Worm (Caenorhabditis elegans): ENCODE data around the gene srw-6.

Gene srw-6

DNA sequence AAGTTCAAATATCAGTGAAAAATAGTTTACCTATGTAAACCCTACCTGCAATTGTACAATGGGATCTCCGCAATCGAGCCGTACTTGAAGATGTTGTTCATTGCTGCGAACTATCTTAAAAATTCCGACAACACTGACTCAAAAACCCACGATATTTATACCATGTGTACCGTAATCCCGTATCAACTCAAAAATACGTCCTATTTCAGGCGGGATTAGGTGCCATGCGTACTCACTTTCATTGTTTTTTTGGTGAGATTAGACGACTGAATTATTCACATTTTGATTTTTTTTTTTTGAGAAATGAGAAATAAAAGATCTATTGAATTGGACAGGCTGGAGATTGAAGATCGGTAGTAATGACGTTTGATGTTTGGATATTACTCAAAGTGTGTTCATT lies 8.1 kb upstream of the srw-6 start, which contains the start of gene srt-30:
TSS of gene srt-30 (minus strand) at position 101 of the 400 bp plus-strand sequence.
- no peak for TF ChIP-seq unc-62 (GFP tag; optimal IDR thresholded peaks at IDR 0.05)

DNA sequence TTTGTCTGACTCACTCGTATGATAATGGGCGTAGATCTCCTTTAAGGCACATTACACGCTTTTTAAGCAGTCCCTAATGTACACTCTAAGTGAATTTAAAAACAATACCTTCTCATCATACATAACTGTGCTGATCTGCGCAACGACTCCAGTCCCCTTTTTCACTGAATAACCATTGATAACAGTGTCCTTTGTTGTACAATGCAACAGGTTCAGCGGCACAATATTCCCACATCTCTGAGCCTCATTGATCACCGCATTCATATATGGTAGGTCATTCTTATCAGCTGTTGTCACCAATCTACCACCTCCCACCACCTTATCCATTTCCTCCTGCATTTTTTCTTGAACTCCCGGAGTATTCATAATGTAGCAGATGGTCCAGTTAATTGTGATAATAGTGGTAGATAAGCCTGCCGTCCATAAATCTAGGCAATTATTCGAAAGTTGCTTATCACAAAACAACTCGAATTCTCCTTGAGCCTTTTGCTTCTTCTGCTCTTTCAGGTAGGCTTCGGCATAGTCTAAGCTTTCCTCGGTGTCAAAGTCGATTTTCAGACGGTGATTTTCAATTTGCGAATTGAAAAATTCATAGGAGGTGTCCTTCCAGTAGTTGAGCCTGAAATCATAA lies 6.5 kb upstream of the srw-6 start:
- TF ChIP-seq unc-62 (GFP tag; optimal IDR thresholded peaks at IDR 0.05): no peak

DNA sequence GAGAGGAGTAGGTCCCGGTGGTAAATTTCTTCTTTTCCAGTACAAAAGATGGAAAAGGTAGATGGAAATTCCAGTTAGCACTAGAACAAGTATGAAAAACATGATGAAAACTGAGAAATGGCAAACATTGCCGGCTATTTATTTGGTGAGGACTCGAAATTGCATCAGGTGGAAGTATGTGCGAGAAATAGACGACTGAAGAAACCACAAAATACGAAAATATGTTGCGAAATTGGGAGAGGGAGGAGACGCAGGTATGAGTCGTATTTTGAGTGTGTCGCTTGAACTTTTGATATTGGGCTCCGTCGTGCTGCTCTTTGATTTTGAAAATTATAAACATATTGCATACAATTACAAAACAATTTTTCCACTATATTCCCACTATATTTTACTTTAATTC lies 5.1 kb upstream of the srw-6 start, which contains the start of gene cyp-33C8:
TSS of gene cyp-33C8 (minus strand) at position 200 of the 400 bp plus-strand sequence.
- TF ChIP-seq unc-62 (GFP tag; optimal IDR thresholded peaks at IDR 0.05): no peak

ce11 chrV:3805499-3805898 lies 2.9 kb upstream of the srw-6 start, which contains the start of gene R08F11.4:
Gene R08F11.4 (minus strand): TSS chrV:3805527.
- no peak for TF ChIP-seq unc-62 (GFP tag; optimal IDR thresholded peaks at IDR 0.05)

ce11 chrV:3805961-3806360 lies 2.5 kb upstream of the srw-6 start, which contains the start of gene srw-7:
Gene srw-7 (plus strand): TSS chrV:3806261.
- no peak for TF ChIP-seq unc-62 (GFP tag; optimal IDR thresholded peaks at IDR 0.05)

ce11 chrV:3807846-3808245 lies 590 bp upstream of the srw-6 start:
- no peak for TF ChIP-seq unc-62 (GFP tag; optimal IDR thresholded peaks at IDR 0.05)

- TF ChIP-seq unc-62 (GFP tag; optimal IDR thresholded peaks at IDR 0.05): no peak
Observed at ce11 chrV:3810035-3810434, 1.6 kb downstream of the srw-6 start.

DNA sequence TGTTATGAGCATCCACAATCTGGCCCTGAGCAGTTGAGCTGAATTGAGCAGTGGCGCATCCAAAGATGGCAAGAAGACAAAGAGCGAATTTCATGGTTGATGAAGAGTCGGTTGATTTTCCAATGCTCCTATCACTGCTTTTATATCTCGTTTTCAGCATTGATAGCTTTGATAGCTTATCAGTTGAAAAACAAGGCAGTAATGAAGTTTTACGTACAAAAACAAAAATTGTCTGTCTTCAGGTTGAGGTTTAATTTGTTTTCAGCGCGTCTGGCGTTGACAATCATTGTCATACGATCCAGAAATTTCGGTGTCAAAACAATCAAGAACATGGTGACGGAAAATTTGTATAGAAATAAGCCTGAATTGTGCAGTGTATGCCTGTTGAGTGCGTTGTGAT lies 3.1 kb downstream of the srw-6 start, which contains the start of gene scl-13:
TSS of gene scl-13 (minus strand) at position 101 of the 400 bp plus-strand sequence.
- TF ChIP-seq unc-62 (GFP tag; optimal IDR thresholded peaks at IDR 0.05): no peak

DNA sequence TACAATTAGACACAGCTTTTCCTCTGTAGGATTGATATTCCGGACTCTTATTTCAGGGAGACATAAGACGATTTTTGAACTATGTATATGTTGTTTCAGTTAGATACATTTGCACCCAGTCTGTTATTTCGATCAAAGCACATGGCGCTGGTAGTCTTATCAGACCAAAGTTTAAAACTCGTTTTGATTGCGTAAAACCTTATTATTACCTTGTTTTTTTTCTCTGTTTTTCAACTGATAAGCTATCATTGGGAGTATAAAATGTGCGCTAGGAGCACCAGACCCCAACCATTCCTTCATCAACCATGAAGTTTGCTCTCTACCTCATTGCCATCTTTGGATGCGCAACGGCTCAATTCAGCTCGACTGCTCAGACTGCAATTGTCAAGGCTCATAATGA lies 3.9 kb downstream of the srw-6 start, which contains the start of gene scl-12:
TSS of gene scl-12 (plus strand) at position 301 of the 400 bp plus-strand sequence.
- TF ChIP-seq unc-62 (GFP tag; optimal IDR thresholded peaks at IDR 0.05): no peak

DNA sequence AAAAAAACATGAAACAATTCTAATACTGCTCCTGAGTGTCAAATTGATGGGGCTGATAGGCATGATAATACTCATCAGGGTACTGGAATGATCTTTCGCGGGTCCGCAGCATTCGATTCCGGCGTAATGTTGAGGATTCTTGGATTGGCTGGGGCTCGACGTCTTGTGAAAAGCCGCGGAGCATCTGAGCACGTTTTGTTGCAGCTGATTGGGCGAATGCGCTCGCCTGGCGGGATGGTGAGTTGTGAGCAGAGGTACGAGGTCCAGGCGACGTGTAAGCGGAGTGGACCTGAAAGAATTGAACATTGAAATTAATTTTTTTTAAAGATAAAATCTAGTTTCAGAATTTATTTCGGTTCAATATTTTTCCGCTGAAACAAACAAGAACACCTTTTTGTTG lies 5.6 kb downstream of the srw-6 start:
- TF ChIP-seq unc-62 (GFP tag; optimal IDR thresholded peaks at IDR 0.05): no peak

- no peak for TF ChIP-seq unc-62 (GFP tag; optimal IDR thresholded peaks at IDR 0.05)
Observed at ce11 chrV:3814938-3815337, 6.5 kb downstream of the srw-6 start, which contains the start of gene H10D18.1. Gene H10D18.1 (plus strand): TSS chrV:3815214.

ce11 chrV:3820875-3821274 lies 12.4 kb downstream of the srw-6 start:
- TF ChIP-seq unc-62 (GFP tag; optimal IDR thresholded peaks at IDR 0.05): no peak

DNA sequence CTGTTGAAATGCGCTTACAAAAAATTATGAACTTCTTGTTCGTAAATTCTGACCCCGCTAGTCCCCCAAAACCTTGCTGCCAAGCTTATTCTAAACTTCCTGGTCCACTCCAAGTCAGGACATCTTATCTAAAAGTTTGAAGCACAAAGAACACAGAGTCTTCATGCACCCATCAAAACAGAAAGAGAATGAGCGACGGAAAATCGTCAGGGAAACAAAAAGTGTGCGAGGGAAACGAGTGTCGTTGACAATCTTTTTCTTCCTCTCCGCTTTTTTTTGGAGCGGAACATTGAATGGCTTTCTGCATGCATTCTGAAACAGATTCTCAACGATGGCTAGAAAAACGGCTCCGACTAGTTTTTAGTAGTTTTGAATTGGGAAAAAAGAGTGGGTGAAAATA lies 16.8 kb downstream of the srw-6 start:
- TF ChIP-seq unc-62 (GFP tag; optimal IDR thresholded peaks at IDR 0.05): no peak

ce11 chrV:3831616-3832015 lies 23.2 kb downstream of the srw-6 start, which contains the start of gene H10D18.5:
Gene H10D18.5 (minus strand): TSS chrV:3831716.
- TF ChIP-seq unc-62 (GFP tag; optimal IDR thresholded peaks at IDR 0.05): no peak

- no peak for TF ChIP-seq unc-62 (GFP tag; optimal IDR thresholded peaks at IDR 0.05)
Observed at ce11 chrV:3832103-3832502, 23.7 kb downstream of the srw-6 start.

ce11 chrV:3832661-3833060 lies 24.2 kb downstream of the srw-6 start:
- TF ChIP-seq unc-62 (GFP tag; optimal IDR thresholded peaks at IDR 0.05): no peak

ce11 chrV:3841462-3841861 lies 33.0 kb downstream of the srw-6 start:
- no peak for TF ChIP-seq unc-62 (GFP tag; optimal IDR thresholded peaks at IDR 0.05)

All from whole organism, dauer.